Fruit fly (Drosophila melanogaster) whole organism, embryonic: ENCODE data around the gene Ser.

Experiments
- dati ChIP-seq: fragments of 200-800 bp; sonication (Bioruptor generic); IDR thresholded peaks from 2 replicates; pipeline ENCODE4 v1.3.6; 2022; ENCODE audit warnings: missing biosample characterization, missing genetic modification characterization
- wek ChIP-seq: fragments of 200-800 bp; sonication (Bioruptor generic); optimal IDR thresholded peaks from 3 replicates; lab custom pipeline; 2018; ENCODE audit warnings: missing biosample characterization, mild to moderate bottlenecking, missing genetic modification characterization, moderate library complexity

DNA sequence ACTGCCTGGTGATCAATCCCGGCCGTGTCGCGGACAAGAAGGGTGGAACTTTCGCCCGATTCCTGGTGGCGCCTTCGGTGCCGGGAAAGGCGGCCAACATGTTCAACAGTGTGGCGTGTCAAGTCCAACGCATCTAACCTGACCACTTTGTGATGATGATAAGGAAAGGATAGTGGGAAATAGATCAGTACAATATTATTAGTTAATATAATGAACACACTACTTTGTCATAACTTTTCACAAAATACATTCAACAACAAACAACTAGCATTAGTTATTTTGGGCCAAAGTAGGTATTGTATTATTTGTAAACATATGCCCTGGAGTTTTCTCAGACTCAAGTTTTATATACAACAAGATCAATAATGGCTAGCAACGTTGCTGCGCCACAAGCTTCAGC is 46.9 kb upstream of the Ser start, which contains the start of gene CG17991:
- no peak for TF ChIP-seq wek (GFP tag; lab: Kevin White, UChicago)
- TF ChIP-seq dati (GFP tag; lab: Robert Waterston, UW) = no peak
